Worm (Caenorhabditis elegans) whole organism, young adult: ENCODE results near the gene F25E5.5.

Experiments used
- B0035.1 ChIP-seq: sonication (generic microtip); optimal IDR thresholded peaks from 2 replicates; lab custom pipeline; 2016; ENCODE audit warnings: missing genetic modification characterization, mild to moderate bottlenecking, missing compliant biosample characterization, missing genotype, missing genetic modification reagents
- B0261.1 ChIP-seq: sonication (generic microtip); optimal IDR thresholded peaks from 2 replicates; lab custom pipeline; 2016; ENCODE audit warnings: mild to moderate bottlenecking, missing genetic modification characterization, moderate library complexity, missing compliant biosample characterization
- F10E7.11 ChIP-seq: sonication (generic microtip); optimal IDR thresholded peaks from 2 replicates; lab custom pipeline; 2017; ENCODE audit warnings: mild to moderate bottlenecking, missing genetic modification characterization, moderate library complexity, missing compliant biosample characterization
- F33H1.4 ChIP-seq: fragments of 200-800 bp; sonication (Bioruptor generic); IDR thresholded peaks from 2 replicates; pipeline ENCODE4 v1.3.6; 2022; ENCODE audit warnings: missing genetic modification reagents, missing genetic modification characterization, missing compliant biosample characterization
- F39B2.1 ChIP-seq: fragments of 200-800 bp; sonication (Bioruptor generic); IDR thresholded peaks from 2 replicates; pipeline ENCODE4 v1.3.6; 2022; ENCODE audit warnings: missing genetic modification reagents, missing genetic modification characterization, missing compliant biosample characterization
- F49E8.2 ChIP-seq: sonication (generic microtip); optimal IDR thresholded peaks from 3 replicates; lab custom pipeline; 2017; ENCODE audit warnings: missing genetic modification characterization, mild to moderate bottlenecking, missing compliant biosample characterization, antibody characterized with exemption, moderate library complexity; ENCODE audit not compliant: insufficient read depth
- K12H6.12 ChIP-seq: fragments of 200-800 bp; sonication (Bioruptor generic); optimal IDR thresholded peaks from 2 replicates; lab custom pipeline; 2018; ENCODE audit warnings: mild to moderate bottlenecking, missing genetic modification characterization, missing compliant biosample characterization
- Y53F4B.3 ChIP-seq: fragments of 200-800 bp; sonication (Bioruptor generic); IDR thresholded peaks from 2 replicates; pipeline ENCODE4 v1.3.6; 2022; ENCODE audit warnings: missing genetic modification reagents, missing genetic modification characterization, missing compliant biosample characterization
- Y79H2A.3 ChIP-seq: fragments of 200-800 bp; sonication (Bioruptor generic); conservative IDR thresholded peaks from 2 replicates; pipeline ENCODE4 v1.3.6; 2022; ENCODE audit warnings: missing genetic modification reagents, missing genetic modification characterization, missing compliant biosample characterization
- Y95B8A.8 ChIP-seq: fragments of 200-800 bp; sonication (Bioruptor generic); IDR thresholded peaks from 2 replicates; pipeline ENCODE4 v1.3.6; 2022; ENCODE audit warnings: missing genetic modification reagents, missing genetic modification characterization, missing compliant biosample characterization
- athp-1 ChIP-seq: sonication (generic microtip); optimal IDR thresholded peaks from 2 replicates; lab custom pipeline; 2017; ENCODE audit warnings: mild to moderate bottlenecking, missing genetic modification characterization, missing compliant biosample characterization
- attf-3 ChIP-seq: fragments of 200-800 bp; sonication (Bioruptor generic); conservative IDR thresholded peaks from 2 replicates; pipeline ENCODE4 v1.3.6; 2022; ENCODE audit warnings: missing genetic modification reagents, missing genetic modification characterization, missing compliant biosample characterization
- cebp-1 ChIP-seq, 2 experiments: fragments of 200-800 bp in 1 of 2; sonication (Bioruptor generic) in 1 of 2; sonication (generic microtip) in 1 of 2; IDR thresholded peaks in 1 of 2; optimal IDR thresholded peaks in 1 of 2; 2 replicates each; pipeline versions ENCODE4 v1.3.6 to Lab custom; 2017 to 2022; ENCODE audit warnings: missing compliant biosample characterization in 2 of 2, missing genetic modification characterization in 2 of 2, mild to moderate bottlenecking in 1 of 2, missing genetic modification reagents in 1 of 2, moderate library complexity in 1 of 2
- ceh-100 ChIP-seq: fragments of 200-800 bp; sonication (Bioruptor generic); IDR thresholded peaks from 2 replicates; pipeline ENCODE4 v1.3.6; 2022; ENCODE audit warnings: missing genetic modification reagents, missing genetic modification characterization, missing compliant biosample characterization
- chd-7 ChIP-seq: sonication (generic microtip); optimal IDR thresholded peaks from 2 replicates; lab custom pipeline; 2016; ENCODE audit warnings: mild to moderate bottlenecking, missing genetic modification characterization, moderate library complexity, missing compliant biosample characterization
- dpl-1 ChIP-seq: fragments of 150-350 bp; optimal IDR thresholded peaks from 2 replicates; lab custom pipeline; 2014; ENCODE audit warnings: missing biosample characterization, missing genetic modification reagents, missing genetic modification characterization
- egl-18 ChIP-seq: fragments of 200-800 bp; sonication (Bioruptor generic); IDR thresholded peaks from 2 replicates; pipeline ENCODE4 v1.3.6; 2022; ENCODE audit warnings: missing genetic modification reagents, missing genetic modification characterization, missing compliant biosample characterization
- let-607 ChIP-seq, 2 experiments: fragments of 200-800 bp in 1 of 2; sonication (Bioruptor generic) in 1 of 2; sonication (generic microtip) in 1 of 2; optimal IDR thresholded peaks; 2 replicates each; lab custom pipeline; 2016 to 2018; ENCODE audit warnings: mild to moderate bottlenecking in 2 of 2, missing compliant biosample characterization in 2 of 2, missing genetic modification characterization in 2 of 2, moderate library complexity in 2 of 2, missing genotype in 1 of 2
- lin-35 ChIP-seq, 3 experiments: fragments of 150-350 bp in 2 of 3; sonication (generic microtip) in 1 of 3; optimal IDR thresholded peaks; 2 replicates each; lab custom pipeline; 2014 to 2018; ENCODE audit warnings: missing biosample characterization in 3 of 3, missing genetic modification characterization in 3 of 3, missing genetic modification reagents in 3 of 3
- lir-1 ChIP-seq: fragments of 200-800 bp; sonication (Bioruptor generic); conservative IDR thresholded peaks from 2 replicates; pipeline ENCODE4 v1.3.6; 2022; ENCODE audit warnings: missing genetic modification reagents, missing genetic modification characterization, missing compliant biosample characterization
- lsy-27 ChIP-seq: sonication (generic microtip); optimal IDR thresholded peaks from 2 replicates; lab custom pipeline; 2017; ENCODE audit warnings: missing genetic modification characterization, mild to moderate bottlenecking, missing compliant biosample characterization, antibody characterized with exemption, missing genotype, borderline replicate concordance; ENCODE audit not compliant: insufficient read depth
- madf-8 ChIP-seq: fragments of 200-800 bp; sonication (Bioruptor generic); conservative IDR thresholded peaks from 2 replicates; pipeline ENCODE4 v1.3.6; 2022; ENCODE audit warnings: missing genetic modification reagents, missing genetic modification characterization, missing compliant biosample characterization
- nfya-2 ChIP-seq: fragments of 200-800 bp; sonication (Bioruptor generic); IDR thresholded peaks from 2 replicates; pipeline ENCODE4 v1.3.6; 2022; ENCODE audit warnings: missing genetic modification reagents, missing genetic modification characterization, missing compliant biosample characterization
- sea-2 ChIP-seq: fragments of 200-800 bp; sonication (Bioruptor generic); IDR thresholded peaks from 2 replicates; pipeline ENCODE4 v1.3.6; 2022; ENCODE audit warnings: missing genetic modification characterization, missing compliant biosample characterization
- tbp1 ChIP-seq: fragments of 200-800 bp; sonication (Bioruptor generic); optimal IDR thresholded peaks from 2 replicates; lab custom pipeline; 2018; ENCODE audit warnings: mild to moderate bottlenecking, missing genetic modification characterization, missing compliant biosample characterization
- zim-3 ChIP-seq: sonication (generic microtip); optimal IDR thresholded peaks from 2 replicates; lab custom pipeline; 2017; ENCODE audit warnings: mild to moderate bottlenecking, missing genetic modification characterization, moderate library complexity, missing compliant biosample characterization
- ztf-18 ChIP-seq: sonication (generic microtip); optimal IDR thresholded peaks from 2 replicates; lab custom pipeline; 2016; ENCODE audit warnings: missing genotype, mild to moderate bottlenecking, missing genetic modification characterization, missing compliant biosample characterization
- ztf-22 ChIP-seq: fragments of 200-800 bp; sonication (Bioruptor generic); optimal IDR thresholded peaks from 2 replicates; lab custom pipeline; 2018; ENCODE audit warnings: mild to moderate bottlenecking, missing genetic modification characterization, moderate library complexity, missing compliant biosample characterization
- ztf-6 ChIP-seq: fragments of 200-800 bp; sonication (Bioruptor generic); IDR thresholded peaks from 2 replicates; pipeline ENCODE4 v1.3.6; 2022; ENCODE audit warnings: missing genetic modification reagents, missing genetic modification characterization, missing compliant biosample characterization

F25E5.5 gene

DNA sequence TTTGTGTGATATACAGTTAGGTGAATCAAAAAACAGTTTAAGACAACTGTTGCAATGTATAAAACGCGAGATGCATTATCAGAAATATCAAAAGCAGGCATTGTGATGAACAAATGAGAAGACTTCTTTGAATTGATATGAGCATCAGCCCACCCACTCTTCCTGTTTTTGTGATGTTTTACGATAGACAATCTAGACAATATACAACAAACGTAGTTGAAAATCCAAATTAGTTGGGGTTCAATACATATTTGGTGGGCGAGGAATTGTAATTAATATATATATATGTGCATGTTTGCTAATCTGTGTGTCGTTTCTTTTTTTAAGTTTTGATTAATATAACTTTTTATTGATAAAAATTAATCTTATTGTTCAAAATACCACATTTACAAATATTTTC, 25.8 kb downstream of the F25E5.5 start, which contains the start of gene str-28:
str-28 (minus strand) TSS at position 101 of the 400 bp plus-strand sequence.
- TF ChIP-seq Y79H2A.3 (no peak), lin-35 (GFP tag; optimal IDR thresholded peaks at IDR 0.05; lab: Kevin White, UChicago) (no peak), sea-2 (no peak), dpl-1 (GFP tag; lab: Kevin White, UChicago) (no peak), B0035.1 (tag; lab: Kevin White, UChicago) (no peak)

DNA sequence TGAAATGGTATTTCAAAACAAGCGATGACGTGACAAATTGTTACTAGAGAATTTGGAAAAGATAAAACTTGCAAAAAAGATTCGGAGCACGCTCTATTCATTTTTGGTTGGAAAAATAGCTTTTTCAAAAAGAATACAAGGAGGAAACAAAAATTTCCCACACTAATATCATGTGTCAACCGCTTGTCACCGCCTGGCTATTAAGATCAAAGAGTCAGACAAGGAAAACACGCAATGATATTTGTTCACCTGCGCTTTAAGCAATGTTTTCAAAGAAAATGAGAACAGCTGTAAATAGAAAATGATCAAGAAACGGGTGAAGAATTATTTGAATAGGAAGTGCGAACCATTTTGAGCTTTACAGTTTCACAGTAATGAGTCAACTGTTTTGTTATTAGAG, 29.7 kb downstream of the F25E5.5 start, which contains the start of gene srh-125:
srh-125 (minus strand) TSS at position 101 of the 400 bp plus-strand sequence.
- no peak for TF ChIP-seq F49E8.2 (tag; lab: Kevin White, UChicago)
- no peak for TF ChIP-seq attf-3 (GFP tag; lab: Robert Waterston, UW)
- no peak for TF ChIP-seq F10E7.11
- no peak for TF ChIP-seq tbp1 (GFP tag; lab: Kevin White, UChicago)
- no peak for TF ChIP-seq let-607 (tag; optimal IDR thresholded peaks at IDR 0.05; lab: Kevin White, UChicago)
- TF ChIP-seq F39B2.1 (GFP tag; lab: Robert Waterston, UW) = no peak
- TF ChIP-seq K12H6.12 (tag; lab: Kevin White, UChicago) = no peak
- no peak for TF ChIP-seq chd-7 (tag; lab: Kevin White, UChicago)
- TF ChIP-seq B0261.1 (tag; lab: Kevin White, UChicago) = no peak

DNA sequence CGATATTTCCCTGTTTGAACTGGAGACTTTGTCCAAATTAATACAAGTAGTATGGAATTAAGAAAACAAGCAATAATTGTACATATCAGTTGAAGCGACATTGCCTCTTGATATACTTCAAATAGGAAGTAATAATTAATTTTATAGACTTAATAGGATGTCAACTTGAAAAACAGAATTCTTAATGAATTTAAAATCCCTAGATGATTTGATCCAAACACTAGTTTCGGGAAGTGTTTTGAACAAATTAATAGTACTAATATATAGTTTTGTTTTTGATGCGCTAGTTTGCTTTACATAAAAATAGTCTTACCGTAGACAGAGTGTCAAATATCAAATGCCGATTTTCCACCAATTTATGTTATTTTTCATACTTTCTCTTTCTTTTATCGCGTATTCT, 31.3 kb downstream of the F25E5.5 start, which contains the start of gene str-190:
str-190 (minus strand) TSS at position 101 of the 400 bp plus-strand sequence.
- no peak for TF ChIP-seq nfya-2 (GFP tag; lab: Robert Waterston, UW)

DNA sequence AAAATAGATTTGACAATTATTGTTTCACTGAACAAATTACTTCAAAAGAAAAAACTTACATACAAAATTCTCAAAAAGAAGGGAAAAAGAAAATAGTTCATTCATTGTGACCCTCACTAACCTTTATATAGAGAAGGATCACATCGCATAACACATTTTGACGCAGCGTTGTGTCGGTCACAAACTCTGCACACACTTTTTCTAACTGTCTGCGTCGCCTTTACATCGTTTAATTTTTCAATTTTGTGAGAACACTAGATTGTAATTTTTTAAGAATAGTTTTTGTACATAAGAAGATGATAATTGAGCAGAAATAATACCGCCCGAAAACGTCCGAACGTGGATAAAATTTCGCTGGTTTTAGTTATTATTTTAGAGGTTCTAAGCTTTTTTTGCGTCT, 33.9 kb downstream of the F25E5.5 start, which contains the start of gene C18B10.6:
C18B10.6 (minus strand) TSS at position 101 of the 400 bp plus-strand sequence.
- no peak for TF ChIP-seq chd-7 (tag; lab: Kevin White, UChicago)

DNA sequence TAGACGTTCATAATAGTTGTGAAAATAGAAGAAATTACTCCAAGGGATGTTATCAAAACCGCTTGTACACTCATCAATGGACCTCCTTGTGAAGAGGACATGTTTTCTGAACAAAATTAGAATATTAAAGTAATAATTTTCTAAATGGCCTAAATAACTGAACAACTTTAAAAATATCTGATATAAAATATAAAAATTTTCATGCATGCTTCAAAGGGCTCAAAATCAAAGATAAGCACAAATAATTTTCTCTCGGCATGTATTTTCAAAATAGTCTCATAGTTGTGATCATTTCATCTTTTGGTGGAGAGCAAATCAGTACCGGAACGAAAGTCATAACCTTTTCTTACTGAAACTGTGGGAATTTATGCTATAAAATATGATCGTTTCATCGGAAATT, 37.9 kb downstream of the F25E5.5 start, which contains the start of gene srbc-8:
srbc-8 (minus strand) TSS at position 101 of the 400 bp plus-strand sequence.
- no peak for TF ChIP-seq athp-1
- no peak for TF ChIP-seq egl-18
- TF ChIP-seq ztf-22 = no peak
- no peak for TF ChIP-seq madf-8 (GFP tag; lab: Robert Waterston, UW)
- TF ChIP-seq zim-3 (tag; lab: Kevin White, UChicago) = no peak
- no peak for TF ChIP-seq lir-1 (GFP tag; lab: Robert Waterston, UW)
- TF ChIP-seq lsy-27 (tag; lab: Kevin White, UChicago) = no peak
- TF ChIP-seq ztf-6 (GFP tag; lab: Robert Waterston, UW) = no peak
- TF ChIP-seq F33H1.4 (GFP tag; lab: Robert Waterston, UW) = no peak
- no peak for TF ChIP-seq Y53F4B.3 (GFP tag; lab: Robert Waterston, UW)
- no peak for TF ChIP-seq nfya-2 (GFP tag; lab: Robert Waterston, UW)
- TF ChIP-seq ceh-100 = no peak
- TF ChIP-seq F49E8.2 (tag; lab: Kevin White, UChicago) = no peak
- no peak for TF ChIP-seq Y95B8A.8 (GFP tag; lab: Robert Waterston, UW)
- TF ChIP-seq cebp-1 (GFP tag; IDR thresholded peaks at IDR 0.05; lab: Robert Waterston, UW) = no peak
- no peak for TF ChIP-seq cebp-1 (tag; optimal IDR thresholded peaks at IDR 0.05; lab: Kevin White, UChicago)
- TF ChIP-seq ztf-18 = no peak
